Fruit fly (Drosophila melanogaster) whole organism, wandering third instar larva: Measurements from ENCODE around the gene CG5162.

Experiments
- Abd-B ChIP-seq: fragments of >200 bp; optimal IDR thresholded peaks from 2 replicates; lab custom pipeline; 2017; ENCODE audit warnings: missing biosample characterization, missing genetic modification characterization
- CG9705 ChIP-seq: fragments of 200-800 bp; sonication (Bioruptor generic); optimal IDR thresholded peaks from 2 replicates; lab custom pipeline; 2018; ENCODE audit warnings: missing biosample characterization, mild to moderate bottlenecking, missing genetic modification characterization
- CrebA ChIP-seq: fragments of 200-800 bp; sonication (Bioruptor generic); optimal IDR thresholded peaks from 2 replicates; lab custom pipeline; 2016; ENCODE audit warnings: missing biosample characterization, mild to moderate bottlenecking, missing genetic modification characterization, borderline replicate concordance
- GATAd ChIP-seq: sonication (Bioruptor generic); optimal IDR thresholded peaks from 2 replicates; lab custom pipeline; 2016; ENCODE audit warnings: missing biosample characterization, missing genetic modification characterization
- Hr78 ChIP-seq: fragments of >200 bp; optimal IDR thresholded peaks from 2 replicates; lab custom pipeline; 2017; ENCODE audit warnings: missing biosample characterization, missing genetic modification characterization
- Sp1 ChIP-seq: fragments of 200-800 bp; sonication (Bioruptor generic); optimal IDR thresholded peaks from 3 replicates; lab custom pipeline; 2019; ENCODE audit warnings: missing biosample characterization, mild to moderate bottlenecking, missing genetic modification characterization, moderate library complexity
- Vsx2 ChIP-seq: fragments of 200-300, 225-300 bp; sonication (Bioruptor generic); optimal IDR thresholded peaks from 2 replicates; lab custom pipeline; 2018; ENCODE audit warnings: missing biosample characterization, missing genetic modification characterization; ENCODE audit not compliant: partially characterized antibody
- dmrt93B ChIP-seq: fragments of 200-800 bp; sonication (Bioruptor generic); optimal IDR thresholded peaks from 2 replicates; lab custom pipeline; 2018; ENCODE audit warnings: missing biosample characterization, mild to moderate bottlenecking, missing genetic modification characterization
- fru ChIP-seq: fragments of 200-800 bp; sonication (Bioruptor generic); optimal IDR thresholded peaks from 3 replicates; lab custom pipeline; 2016; ENCODE audit warnings: missing biosample characterization, mild to moderate bottlenecking, missing genetic modification characterization
- h ChIP-seq: fragments of 200-800 bp; sonication (Bioruptor generic); optimal IDR thresholded peaks from 3 replicates; lab custom pipeline; 2016; ENCODE audit warnings: missing biosample characterization, mild to moderate bottlenecking, missing genetic modification characterization
- pan ChIP-seq: fragments of >200 bp; optimal IDR thresholded peaks from 2 replicates; lab custom pipeline; 2017
- psq ChIP-seq: fragments of 200-800 bp; sonication (Bioruptor generic); optimal IDR thresholded peaks from 3 replicates; lab custom pipeline; 2017; ENCODE audit warnings: missing biosample characterization, mild to moderate bottlenecking, missing genetic modification characterization, moderate library complexity

DNA sequence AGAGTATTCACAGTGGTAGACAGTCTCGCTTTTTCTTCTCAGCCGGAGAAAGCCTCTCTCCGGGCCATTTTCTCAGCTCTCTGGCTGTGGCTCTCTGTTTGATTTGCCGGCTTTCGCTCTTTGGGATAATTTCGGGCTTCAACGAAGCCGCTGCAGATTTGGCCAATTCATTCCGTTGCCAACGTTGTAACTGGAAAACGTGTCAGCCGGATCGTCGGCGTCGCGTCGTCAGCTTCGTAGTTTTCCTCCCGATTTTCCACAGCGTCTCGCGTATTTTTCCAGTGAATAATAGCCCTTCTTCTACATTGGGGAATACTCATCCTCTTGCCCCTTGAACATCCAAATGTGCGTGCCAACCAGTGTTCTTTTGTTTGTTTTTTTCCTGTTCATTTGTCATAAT, 17.5 kb downstream of the CG5162 start, which contains the start of gene f:
- TF ChIP-seq Abd-B (no peak), GATAd (GFP tag; lab: Kevin White, UChicago) (no peak), CG9705 (GFP tag; lab: Kevin White, UChicago) (no peak), Vsx2 (GFP tag; lab: Kevin White, UChicago) (no peak), Sp1 (GFP tag; lab: Kevin White, UChicago) (no peak), pan (lab: Kevin White, UChicago) (no peak), Hr78 (no peak), CrebA (no peak), h (GFP tag; lab: Kevin White, UChicago) (no peak), dmrt93B (GFP tag; lab: Kevin White, UChicago) (no peak), psq (GFP tag; lab: Kevin White, UChicago) (no peak), fru (GFP tag; lab: Kevin White, UChicago) (no peak)
